Fruit fly (Drosophila melanogaster) whole organism, embryonic: Measurements from ENCODE around the gene msopa.

Experiments
- Antp ChIP-seq: fragments of 200-800 bp; sonication (Bioruptor generic); optimal IDR thresholded peaks from 3 replicates; lab custom pipeline; 2016; ENCODE audit warnings: missing biosample characterization, missing genetic modification characterization
- Atf6 ChIP-seq: fragments of 200-800 bp; sonication (Bioruptor generic); IDR thresholded peaks from 2 replicates; pipeline ENCODE4 v1.3.6; 2022; ENCODE audit warnings: missing biosample characterization, missing genetic modification characterization
- CG11504 ChIP-seq: fragments of 200-800 bp; sonication (Bioruptor generic); optimal IDR thresholded peaks from 3 replicates; lab custom pipeline; 2019; ENCODE audit warnings: missing biosample characterization, mild to moderate bottlenecking, missing genetic modification characterization, moderate library complexity
- CG12236 ChIP-seq: fragments of 200-800 bp; sonication (Bioruptor generic); optimal IDR thresholded peaks from 2 replicates; lab custom pipeline; 2016; ENCODE audit warnings: missing biosample characterization, missing genetic modification characterization
- CG13296 ChIP-seq: fragments of 200-800 bp; sonication (Bioruptor generic); optimal IDR thresholded peaks from 3 replicates; lab custom pipeline; 2018; ENCODE audit warnings: missing biosample characterization, mild to moderate bottlenecking, missing genetic modification characterization
- CG13624 ChIP-seq: fragments of 200-800 bp; sonication (Bioruptor generic); optimal IDR thresholded peaks from 2 replicates; lab custom pipeline; 2016; ENCODE audit warnings: missing biosample characterization, missing genetic modification characterization
- CG13775 ChIP-seq: fragments of 200-800 bp; sonication (Bioruptor generic); optimal IDR thresholded peaks from 3 replicates; lab custom pipeline; 2017; ENCODE audit warnings: missing biosample characterization, mild to moderate bottlenecking, missing genetic modification characterization
- CG16815 ChIP-seq: fragments of 200-800 bp; sonication (Bioruptor generic); optimal IDR thresholded peaks from 3 replicates; lab custom pipeline; 2017; ENCODE audit warnings: missing biosample characterization, mild to moderate bottlenecking, missing genetic modification characterization
- CG2712 ChIP-seq: fragments of 200-800 bp; optimal IDR thresholded peaks from 3 replicates; lab custom pipeline; 2019; ENCODE audit warnings: missing biosample characterization, mild to moderate bottlenecking, missing genetic modification characterization, moderate library complexity
- CG30403 ChIP-seq: fragments of 200-800 bp; sonication (Bioruptor generic); optimal IDR thresholded peaks from 3 replicates; lab custom pipeline; 2016; ENCODE audit warnings: missing biosample characterization, missing genetic modification characterization
- CG3407 ChIP-seq: fragments of 200-800 bp; sonication (Bioruptor generic); optimal IDR thresholded peaks from 2 replicates; lab custom pipeline; 2018; ENCODE audit warnings: missing biosample characterization, mild to moderate bottlenecking, missing genetic modification characterization
- CG4282 ChIP-seq: fragments of 200-800 bp; sonication (Bioruptor generic); optimal IDR thresholded peaks from 2 replicates; lab custom pipeline; 2016; ENCODE audit warnings: missing biosample characterization, missing genetic modification characterization
- CG4404 ChIP-seq: fragments of 200-800 bp; sonication (Bioruptor generic); IDR thresholded peaks from 2 replicates; pipeline ENCODE4 v1.3.6; 2022; ENCODE audit warnings: missing biosample characterization, missing genetic modification characterization
- CG4424 ChIP-seq: fragments of 200-800 bp; sonication (Bioruptor generic); optimal IDR thresholded peaks from 3 replicates; lab custom pipeline; 2016; ENCODE audit warnings: missing biosample characterization, missing genetic modification characterization
- CG4707 ChIP-seq: fragments of 200-800 bp; sonication (Bioruptor generic); optimal IDR thresholded peaks from 2 replicates; lab custom pipeline; 2018; ENCODE audit warnings: missing biosample characterization, mild to moderate bottlenecking, missing genetic modification characterization, moderate library complexity
- CG6272 ChIP-seq: fragments of 200-800 bp; sonication (Bioruptor generic); IDR thresholded peaks from 2 replicates; pipeline ENCODE4 v1.3.6; 2022; ENCODE audit warnings: missing biosample characterization, missing genetic modification characterization
- CG6683 ChIP-seq: fragments of 200-800 bp; sonication (Bioruptor generic); optimal IDR thresholded peaks from 2 replicates; lab custom pipeline; 2017; ENCODE audit warnings: missing biosample characterization, mild to moderate bottlenecking, missing genetic modification characterization, missing genetic modification reagents
- CG6765 ChIP-seq: fragments of 200-800 bp; sonication (Bioruptor generic); optimal IDR thresholded peaks from 3 replicates; lab custom pipeline; 2017; ENCODE audit warnings: missing biosample characterization, mild to moderate bottlenecking, missing genetic modification characterization
- CG6854 ChIP-seq: fragments of 200-800 bp; sonication (Bioruptor generic); optimal IDR thresholded peaks from 3 replicates; lab custom pipeline; 2017; ENCODE audit warnings: missing biosample characterization, mild to moderate bottlenecking, missing genetic modification characterization
- CG7987 ChIP-seq: fragments of 200-800 bp; sonication (Bioruptor generic); optimal IDR thresholded peaks from 2 replicates; lab custom pipeline; 2018; ENCODE audit warnings: missing biosample characterization, mild to moderate bottlenecking, missing genetic modification characterization, moderate library complexity
- CG9727 ChIP-seq: fragments of 200-800 bp; sonication (Bioruptor generic); optimal IDR thresholded peaks from 3 replicates; lab custom pipeline; 2017; ENCODE audit warnings: missing biosample characterization, mild to moderate bottlenecking, missing genetic modification characterization
- Deaf1 ChIP-seq: fragments of 200-800 bp; optimal IDR thresholded peaks from 3 replicates; lab custom pipeline; 2019; ENCODE audit warnings: missing biosample characterization, mild to moderate bottlenecking, missing genetic modification characterization, moderate library complexity
- Dll ChIP-seq: fragments of 200-800 bp; sonication (Bioruptor generic); IDR thresholded peaks from 4 replicates; pipeline ENCODE4 v1.3.6; 2022; ENCODE audit warnings: missing biosample characterization, missing genetic modification characterization; ENCODE audit not compliant: partially characterized antibody
- E2f1 ChIP-seq: fragments of 200-800 bp; sonication (Bioruptor generic); IDR thresholded peaks from 2 replicates; pipeline ENCODE4 v1.3.6; 2022; ENCODE audit warnings: missing biosample characterization, missing genetic modification characterization
- MTF-1 ChIP-seq: fragments of 200-800 bp; sonication (Bioruptor generic); optimal IDR thresholded peaks from 2 replicates; lab custom pipeline; 2018; ENCODE audit warnings: missing biosample characterization, mild to moderate bottlenecking, missing genetic modification characterization, borderline replicate concordance
- NK7.1 ChIP-seq: fragments of 200-800 bp; sonication (Bioruptor generic); optimal IDR thresholded peaks from 3 replicates; lab custom pipeline; 2016; ENCODE audit warnings: missing biosample characterization, missing genetic modification characterization
- Nf-YB ChIP-seq: fragments of 200-800 bp; sonication (Bioruptor generic); optimal IDR thresholded peaks from 3 replicates; lab custom pipeline; 2019; ENCODE audit warnings: missing biosample characterization, mild to moderate bottlenecking, missing genetic modification characterization, moderate library complexity
- PHDP ChIP-seq: fragments of 200-800 bp; sonication (Bioruptor generic); optimal IDR thresholded peaks from 3 replicates; lab custom pipeline; 2018; ENCODE audit warnings: missing biosample characterization, mild to moderate bottlenecking, missing genetic modification characterization, moderate library complexity
- Ptx1 ChIP-seq: fragments of 200-800 bp; sonication (Bioruptor generic); IDR thresholded peaks from 2 replicates; pipeline ENCODE4 v1.3.6; 2022; ENCODE audit warnings: missing biosample characterization, missing genetic modification characterization
- Xbp1 ChIP-seq: fragments of 200-800 bp; sonication (Bioruptor generic); optimal IDR thresholded peaks from 3 replicates; lab custom pipeline; 2016; ENCODE audit warnings: missing biosample characterization, mild to moderate bottlenecking, missing genetic modification characterization
- amos ChIP-seq: fragments of 200-800 bp; sonication (Bioruptor generic); IDR thresholded peaks from 2 replicates; pipeline ENCODE4 v1.3.6; 2022; ENCODE audit warnings: missing biosample characterization, missing genetic modification characterization; ENCODE audit not compliant: partially characterized antibody
- ash1 ChIP-seq: fragments of 200-800 bp; sonication (Bioruptor generic); optimal IDR thresholded peaks from 2 replicates; lab custom pipeline; 2018; ENCODE audit warnings: missing biosample characterization, mild to moderate bottlenecking, missing genetic modification characterization
- bsh ChIP-seq, 2 experiments: fragments of 200-800 bp; sonication (Bioruptor generic); optimal IDR thresholded peaks; 2 replicates each; lab custom pipeline; 2017 to 2018; ENCODE audit warnings: mild to moderate bottlenecking in 2 of 2, missing biosample characterization in 2 of 2, missing genetic modification characterization in 2 of 2, moderate library complexity in 1 of 2
- crc ChIP-seq: fragments of 200-800 bp; sonication (Bioruptor generic); optimal IDR thresholded peaks from 2 replicates; lab custom pipeline; 2016; ENCODE audit warnings: missing biosample characterization, missing genetic modification characterization
- crol ChIP-seq: fragments of 200-800 bp; sonication (Bioruptor generic); IDR thresholded peaks from 2 replicates; pipeline ENCODE4 v1.3.6; 2022; ENCODE audit warnings: missing biosample characterization, missing genetic modification characterization
- en ChIP-seq: fragments of 200-800 bp; sonication (Bioruptor generic); optimal IDR thresholded peaks from 2 replicates; lab custom pipeline; 2016; ENCODE audit warnings: missing biosample characterization, missing genetic modification characterization
- eve ChIP-seq, 2 experiments: fragments of >200 bp; optimal IDR thresholded peaks; 2 replicates each; lab custom pipeline; 2017; ENCODE audit warnings: missing biosample characterization in 2 of 2, missing genetic modification characterization in 2 of 2
- exex ChIP-seq: fragments of 200-800 bp; sonication (Bioruptor generic); optimal IDR thresholded peaks from 4 replicates; lab custom pipeline; 2018; ENCODE audit warnings: missing biosample characterization, mild to moderate bottlenecking, missing genetic modification characterization, moderate library complexity
- gem ChIP-seq: fragments of 200-800 bp; sonication (Bioruptor generic); optimal IDR thresholded peaks from 2 replicates; lab custom pipeline; 2019; ENCODE audit warnings: missing biosample characterization, mild to moderate bottlenecking, missing genetic modification characterization, moderate library complexity
- lola ChIP-seq, 3 experiments: fragments of >200 bp in 2 of 3; fragments of 200-800 bp in 1 of 3; sonication (Bioruptor generic) in 1 of 3; optimal IDR thresholded peaks; 2 replicates each; lab custom pipeline; 2017 to 2019; ENCODE audit warnings: missing biosample characterization in 3 of 3, missing genetic modification characterization in 3 of 3, mild to moderate bottlenecking in 1 of 3, moderate library complexity in 1 of 3
- nom ChIP-seq: fragments of 200-800 bp; sonication (Bioruptor generic); optimal IDR thresholded peaks from 2 replicates; lab custom pipeline; 2017; ENCODE audit warnings: missing biosample characterization, missing genetic modification characterization, mild to moderate bottlenecking, moderate library complexity, missing genetic modification reagents
- oc ChIP-seq: fragments of 200-800 bp; sonication (Bioruptor generic); optimal IDR thresholded peaks from 2 replicates; lab custom pipeline; 2018; ENCODE audit warnings: missing biosample characterization, mild to moderate bottlenecking, missing genetic modification characterization, moderate library complexity
- prd ChIP-seq, 3 experiments: fragments of >200 bp in 2 of 3; fragments of 200-800 bp in 1 of 3; sonication (Bioruptor generic) in 1 of 3; optimal IDR thresholded peaks in 2 of 3; IDR thresholded peaks in 1 of 3; 2 replicates in 2 of 3; 3 replicates in 1 of 3; pipeline versions ENCODE4 v1.3.6 to Lab custom; 2017 to 2022; ENCODE audit warnings: missing biosample characterization in 1 of 3, missing genetic modification characterization in 1 of 3
- tio ChIP-seq: fragments of 200-800 bp; sonication (Bioruptor generic); optimal IDR thresholded peaks from 2 replicates; lab custom pipeline; 2017; ENCODE audit warnings: missing biosample characterization, missing genetic modification characterization, inconsistent platforms
- trem ChIP-seq: fragments of 200-800 bp; optimal IDR thresholded peaks from 3 replicates; lab custom pipeline; 2019; ENCODE audit warnings: missing biosample characterization, mild to moderate bottlenecking, missing genetic modification characterization, moderate library complexity
- unc-4 ChIP-seq: fragments of 200-800 bp; sonication (Bioruptor generic); IDR thresholded peaks from 2 replicates; pipeline ENCODE4 v1.3.6; 2022; ENCODE audit warnings: missing biosample characterization, missing genetic modification characterization; ENCODE audit not compliant: partially characterized antibody
- zen ChIP-seq: fragments of 200-800 bp; sonication (Bioruptor generic); optimal IDR thresholded peaks from 3 replicates; lab custom pipeline; 2018; ENCODE audit warnings: missing biosample characterization, mild to moderate bottlenecking, missing genetic modification characterization, moderate library complexity

msopa gene

DNA sequence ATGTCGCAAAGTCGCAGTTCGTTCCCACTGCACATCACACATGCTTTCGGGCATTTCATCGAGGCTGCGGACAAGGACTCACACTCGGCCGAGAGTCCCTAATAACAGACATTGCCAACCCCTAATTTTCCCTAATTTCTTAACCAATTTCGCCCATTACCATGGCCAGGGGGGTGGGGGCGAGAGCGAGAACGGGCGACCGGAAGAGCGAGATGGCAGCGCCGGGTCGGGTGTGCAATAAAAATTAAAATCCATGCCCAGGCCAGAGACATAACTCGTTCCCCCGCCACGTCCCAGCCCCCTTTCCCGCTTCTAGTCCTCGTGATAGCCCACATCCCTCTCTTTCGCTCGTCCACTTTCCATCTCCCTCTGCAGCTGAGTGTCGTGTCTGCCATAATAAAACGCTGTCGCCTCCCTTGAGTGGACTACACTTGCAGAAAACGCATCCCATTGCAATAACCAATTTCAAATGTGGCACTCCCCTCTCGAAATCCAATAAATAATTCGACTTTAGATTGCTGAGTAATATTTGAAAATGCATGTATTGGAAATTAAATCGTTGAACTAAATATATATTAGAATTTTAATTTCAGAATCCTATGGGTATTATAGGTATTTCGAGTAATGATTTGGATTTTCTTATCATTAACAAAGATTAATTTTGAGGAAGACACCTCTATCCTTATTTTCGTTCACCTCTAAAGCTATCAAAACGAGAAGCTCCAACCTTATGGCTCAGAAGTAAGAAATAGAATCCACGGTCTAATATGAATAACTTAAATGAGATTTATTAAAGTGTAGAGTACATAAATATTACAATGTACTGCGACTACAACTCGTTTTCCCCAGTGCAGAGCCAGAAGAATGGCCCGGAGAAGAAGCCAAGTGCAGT, 47.6 kb downstream of the msopa start (continued):
- TF ChIP-seq CG11504 (tag; lab: Kevin White, UChicago) (peak; percentile 39), ash1 (no peak), CG4404 (GFP tag; lab: Robert Waterston, UW) (0 out of 2 replicates have a peak, but pooled peaks have one; percentile 6), en (GFP tag; lab: Kevin White, UChicago) (no peak), tio (GFP tag; lab: Kevin White, UChicago) (peak; percentile 18), lola (GFP tag; optimal IDR thresholded peaks at IDR 0.05; lab: Kevin White, UChicago) (peak in 1 of 3 experiments; percentile 64), CG6683 (GFP tag; lab: Kevin White, UChicago) (no peak), nom (GFP tag; lab: Kevin White, UChicago) (no peak), bsh (GFP tag; optimal IDR thresholded peaks at IDR 0.05; lab: Kevin White, UChicago) (no peak), eve (GFP tag; optimal IDR thresholded peaks at IDR 0.05; lab: Kevin White, UChicago) (no peak), CG16815 (GFP tag; lab: Kevin White, UChicago) (peak; percentile 20), CG3407 (no peak), Antp (GFP tag; lab: Kevin White, UChicago) (no peak), Dll (GFP tag; lab: Robert Waterston, UW) (0 out of 4 replicates have a peak, but pooled peaks have one; percentile 26), unc-4 (GFP tag; lab: Robert Waterston, UW) (no peak), CG9727 (GFP tag; lab: Kevin White, UChicago) (peak; percentile 66), exex (tag; lab: Kevin White, UChicago) (no peak), prd (optimal IDR thresholded peaks at IDR 0.05; lab: Kevin White, UChicago) (no peak), prd (GFP tag; IDR thresholded peaks at IDR 0.05; lab: Robert Waterston, UW) (peak; percentile 17; the same call in 1 of the 3 replicates), zen (tag; lab: Kevin White, UChicago) (peak; percentile 8), crc (no peak), CG13624 (GFP tag; lab: Kevin White, UChicago) (no peak), Nf-YB (GFP tag; lab: Kevin White, UChicago) (no peak), crol (GFP tag; lab: Robert Waterston, UW) (peak; percentile 96), CG4707 (GFP tag; lab: Kevin White, UChicago) (no peak), CG6854 (GFP tag; lab: Kevin White, UChicago) (no peak), Xbp1 (GFP tag; lab: Kevin White, UChicago) (peak; percentile 11), amos (GFP tag; lab: Robert Waterston, UW) (no peak), E2f1 (no peak), Ptx1 (GFP tag; lab: Robert Waterston, UW) (no peak), CG4424 (GFP tag; lab: Kevin White, UChicago) (peak; percentile 12), CG13775 (GFP tag; lab: Kevin White, UChicago) (peak; percentile 27), MTF-1 (GFP tag; lab: Kevin White, UChicago) (no peak), CG2712 (peak; percentile 49), CG30403 (GFP tag; lab: Kevin White, UChicago) (peak; percentile 21), trem (tag; lab: Kevin White, UChicago) (peak; percentile 1), NK7.1 (GFP tag; lab: Kevin White, UChicago) (no peak), CG7987 (GFP tag; lab: Kevin White, UChicago) (no peak), gem (tag; lab: Kevin White, UChicago) (peak; percentile 49), PHDP (tag; lab: Kevin White, UChicago) (no peak), CG12236 (GFP tag; lab: Kevin White, UChicago) (no peak), Deaf1 (tag; lab: Kevin White, UChicago) (no peak), CG6272 (GFP tag; lab: Robert Waterston, UW) (no peak), oc (tag; lab: Kevin White, UChicago) (peak; percentile 33), Atf6 (GFP tag; lab: Robert Waterston, UW) (no peak), CG6765 (GFP tag; lab: Kevin White, UChicago) (no peak), CG4282 (GFP tag; lab: Kevin White, UChicago) (no peak), CG13296 (no peak)
